Fruit fly (Drosophila melanogaster) whole organism, embryonic: Measurements from ENCODE around the gene CG8516.

Experiments used
- Abd-B ChIP-seq: fragments of 200-800 bp; sonication (Bioruptor generic); optimal IDR thresholded peaks from 2 replicates; lab custom pipeline; 2018; ENCODE audit warnings: missing biosample characterization, mild to moderate bottlenecking, missing genetic modification characterization, moderate library complexity
- Ada2b ChIP-seq: fragments of 200-800 bp; sonication (Bioruptor generic); IDR thresholded peaks from 2 replicates; pipeline ENCODE4 v1.3.6; 2022; ENCODE audit warnings: missing biosample characterization, missing genetic modification characterization
- Atf6 ChIP-seq: fragments of 200-800 bp; sonication (Bioruptor generic); IDR thresholded peaks from 2 replicates; pipeline ENCODE4 v1.3.6; 2022; ENCODE audit warnings: missing biosample characterization, missing genetic modification characterization
- B-H2 ChIP-seq: fragments of 200-800 bp; sonication (Bioruptor generic); optimal IDR thresholded peaks from 2 replicates; lab custom pipeline; 2018; ENCODE audit warnings: missing biosample characterization, mild to moderate bottlenecking, missing genetic modification characterization
- CG10147 ChIP-seq: fragments of 200-800 bp; sonication (Bioruptor generic); optimal IDR thresholded peaks from 2 replicates; lab custom pipeline; 2019; ENCODE audit warnings: missing biosample characterization, mild to moderate bottlenecking, missing genetic modification characterization, moderate library complexity
- CG10321 ChIP-seq: fragments of 200-800 bp; sonication (Bioruptor generic); IDR thresholded peaks from 2 replicates; pipeline ENCODE4 v1.3.6; 2022; ENCODE audit warnings: missing biosample characterization, missing genetic modification characterization
- CG14965 ChIP-seq: fragments of 200-800 bp; sonication (Bioruptor generic); optimal IDR thresholded peaks from 2 replicates; lab custom pipeline; 2016; ENCODE audit warnings: missing biosample characterization, missing genetic modification characterization, borderline replicate concordance
- CG16863 ChIP-seq: fragments of 200-800 bp; sonication (Bioruptor generic); optimal IDR thresholded peaks from 3 replicates; lab custom pipeline; 2016; ENCODE audit warnings: missing biosample characterization, missing genetic modification characterization
- CG17385 ChIP-seq: fragments of 200-800 bp; sonication (Bioruptor generic); optimal IDR thresholded peaks from 3 replicates; lab custom pipeline; 2018; ENCODE audit warnings: missing biosample characterization, mild to moderate bottlenecking, missing genetic modification characterization
- CG18764 ChIP-seq: fragments of 200-800 bp; sonication (Bioruptor generic); optimal IDR thresholded peaks from 3 replicates; lab custom pipeline; 2016; ENCODE audit warnings: missing biosample characterization, missing genetic modification characterization
- CG2120 ChIP-seq: fragments of 200-800 bp; sonication (Bioruptor generic); optimal IDR thresholded peaks from 3 replicates; lab custom pipeline; 2016; ENCODE audit warnings: missing biosample characterization, missing genetic modification characterization
- CG2202 ChIP-seq: fragments of 200-800 bp; sonication (Bioruptor generic); optimal IDR thresholded peaks from 2 replicates; lab custom pipeline; 2018; ENCODE audit warnings: missing biosample characterization, mild to moderate bottlenecking, missing genetic modification characterization
- CG4617 ChIP-seq: fragments of 200-800 bp; sonication (Bioruptor generic); optimal IDR thresholded peaks from 3 replicates; lab custom pipeline; 2016; ENCODE audit warnings: missing biosample characterization, missing genetic modification characterization, borderline replicate concordance
- CG4820 ChIP-seq: fragments of 200-800 bp; sonication (Bioruptor generic); optimal IDR thresholded peaks from 3 replicates; lab custom pipeline; 2016; ENCODE audit warnings: missing biosample characterization, missing genetic modification characterization
- CG4854 ChIP-seq: fragments of 200-800 bp; sonication (Bioruptor generic); optimal IDR thresholded peaks from 2 replicates; lab custom pipeline; 2016; ENCODE audit warnings: missing biosample characterization, missing genetic modification characterization, inconsistent platforms
- CG6813 ChIP-seq: fragments of 200-800 bp; sonication (Bioruptor generic); optimal IDR thresholded peaks from 2 replicates; lab custom pipeline; 2017; ENCODE audit warnings: missing biosample characterization, missing genetic modification characterization, mild to moderate bottlenecking, moderate library complexity, missing genetic modification reagents
- CG9437 ChIP-seq: fragments of 200-800 bp; sonication (Bioruptor generic); optimal IDR thresholded peaks from 2 replicates; lab custom pipeline; 2018; ENCODE audit warnings: missing biosample characterization, mild to moderate bottlenecking, missing genetic modification characterization
- CG9609 ChIP-seq: fragments of 200-800 bp; sonication (Bioruptor generic); optimal IDR thresholded peaks from 3 replicates; lab custom pipeline; 2016; ENCODE audit warnings: missing biosample characterization, missing genetic modification characterization
- CG9817 ChIP-seq: fragments of 200-800 bp; sonication (Bioruptor generic); optimal IDR thresholded peaks from 2 replicates; lab custom pipeline; 2018; ENCODE audit warnings: missing biosample characterization, mild to moderate bottlenecking, missing genetic modification characterization, moderate library complexity
- Dref ChIP-seq: fragments of 200-800 bp; sonication (Bioruptor generic); IDR thresholded peaks from 2 replicates; pipeline ENCODE4 v1.3.6; 2022; ENCODE audit warnings: missing biosample characterization, missing genetic modification characterization
- Ets97D ChIP-seq: fragments of 200-800 bp; sonication (Bioruptor generic); optimal IDR thresholded peaks from 3 replicates; lab custom pipeline; 2016; ENCODE audit warnings: missing biosample characterization, missing genetic modification characterization
- GATAe ChIP-seq: fragments of 200-800 bp; sonication (Bioruptor generic); conservative IDR thresholded peaks from 2 replicates; pipeline ENCODE4 v1.3.6; 2022; ENCODE audit warnings: missing biosample characterization, missing genetic modification characterization
- Gsc ChIP-seq: fragments of 200-800 bp; sonication (Bioruptor generic); IDR thresholded peaks from 2 replicates; pipeline ENCODE4 v1.3.6; 2022; ENCODE audit warnings: missing biosample characterization, missing genetic modification characterization
- Hand ChIP-seq: fragments of 200-800 bp; sonication (Bioruptor generic); optimal IDR thresholded peaks from 2 replicates; lab custom pipeline; 2017; ENCODE audit warnings: mild to moderate bottlenecking, missing biosample characterization, missing genetic modification reagents, missing genetic modification characterization
- Hey ChIP-seq: fragments of 200-800 bp; sonication (Bioruptor generic); optimal IDR thresholded peaks from 3 replicates; lab custom pipeline; 2018; ENCODE audit warnings: missing biosample characterization, mild to moderate bottlenecking, missing genetic modification characterization
- HmgZ ChIP-seq: fragments of 200-800 bp; sonication (Bioruptor generic); optimal IDR thresholded peaks from 2 replicates; lab custom pipeline; 2018; ENCODE audit warnings: missing biosample characterization, mild to moderate bottlenecking, missing genetic modification characterization
- Hr51 ChIP-seq, 2 experiments: fragments of 200-800 bp; sonication (Bioruptor generic); optimal IDR thresholded peaks; 2 replicates in 1 of 2; 3 replicates in 1 of 2; lab custom pipeline; 2016 to 2018; ENCODE audit warnings: missing biosample characterization in 2 of 2, missing genetic modification characterization in 2 of 2, mild to moderate bottlenecking in 1 of 2, moderate library complexity in 1 of 2
- Hsf ChIP-seq: fragments of 200-800 bp; sonication (Bioruptor generic); optimal IDR thresholded peaks from 3 replicates; lab custom pipeline; 2016; ENCODE audit warnings: missing biosample characterization, missing genetic modification characterization
- Lpt ChIP-seq: fragments of >200 bp; optimal IDR thresholded peaks from 2 replicates; lab custom pipeline; 2018; ENCODE audit warnings: missing biosample characterization, missing genetic modification characterization
- Oaz ChIP-seq: fragments of 200-800 bp; sonication (Bioruptor generic); IDR thresholded peaks from 2 replicates; pipeline ENCODE4 v1.3.6; 2022; ENCODE audit warnings: missing biosample characterization, missing genetic modification characterization
- Side ChIP-seq: fragments of 200-800 bp; sonication (Bioruptor generic); optimal IDR thresholded peaks from 2 replicates; lab custom pipeline; 2016; ENCODE audit warnings: missing biosample characterization, missing genetic modification characterization
- Usf ChIP-seq: fragments of 200-800 bp; sonication (Bioruptor generic); optimal IDR thresholded peaks from 2 replicates; lab custom pipeline; 2017; ENCODE audit warnings: missing genotype, missing biosample characterization, missing genetic modification characterization
- Xbp1 ChIP-seq: fragments of 200-800 bp; sonication (Bioruptor generic); optimal IDR thresholded peaks from 3 replicates; lab custom pipeline; 2016; ENCODE audit warnings: missing biosample characterization, mild to moderate bottlenecking, missing genetic modification characterization
- aop ChIP-seq: fragments of 200-800 bp; sonication (Bioruptor generic); IDR thresholded peaks from 2 replicates; pipeline ENCODE4 v1.3.6; 2022; ENCODE audit warnings: missing biosample characterization, missing genetic modification characterization
- ash1 ChIP-seq: fragments of 200-800 bp; sonication (Bioruptor generic); optimal IDR thresholded peaks from 2 replicates; lab custom pipeline; 2018; ENCODE audit warnings: missing biosample characterization, mild to moderate bottlenecking, missing genetic modification characterization
- ato ChIP-seq: fragments of 200-800 bp; sonication (Bioruptor generic); IDR thresholded peaks from 2 replicates; pipeline ENCODE4 v1.3.6; 2022; ENCODE audit warnings: missing biosample characterization, missing genetic modification characterization; ENCODE audit not compliant: partially characterized antibody
- da ChIP-seq: fragments of 200-800 bp; sonication (Bioruptor generic); optimal IDR thresholded peaks from 2 replicates; lab custom pipeline; 2016; ENCODE audit warnings: missing biosample characterization, missing genetic modification characterization
- dan ChIP-seq: fragments of 200-800 bp; sonication (Bioruptor generic); IDR thresholded peaks from 2 replicates; pipeline ENCODE4 v1.3.6; 2022; ENCODE audit warnings: missing biosample characterization, missing genetic modification characterization
- dati ChIP-seq: fragments of 200-800 bp; sonication (Bioruptor generic); IDR thresholded peaks from 2 replicates; pipeline ENCODE4 v1.3.6; 2022; ENCODE audit warnings: missing biosample characterization, missing genetic modification characterization
- fd102C ChIP-seq: fragments of 200-800 bp; sonication (Bioruptor generic); optimal IDR thresholded peaks from 2 replicates; lab custom pipeline; 2018; ENCODE audit warnings: missing biosample characterization, mild to moderate bottlenecking, missing genetic modification characterization, moderate library complexity
- gfzf ChIP-seq: fragments of 200-800 bp; sonication (Bioruptor generic); optimal IDR thresholded peaks from 2 replicates; lab custom pipeline; 2016; ENCODE audit warnings: missing biosample characterization, mild to moderate bottlenecking, missing genetic modification characterization, moderate library complexity
- jigr1 ChIP-seq: fragments of 200-800 bp; sonication (Bioruptor generic); IDR thresholded peaks from 3 replicates; pipeline ENCODE4 v1.3.6; 2022; ENCODE audit warnings: missing biosample characterization, missing genetic modification characterization
- klu ChIP-seq: fragments of 200-800 bp; sonication (Bioruptor generic); IDR thresholded peaks from 2 replicates; pipeline ENCODE4 v1.3.6; 2022; ENCODE audit warnings: missing biosample characterization, missing genetic modification characterization
- kni ChIP-seq: fragments of 200-800 bp; sonication (Bioruptor generic); optimal IDR thresholded peaks from 3 replicates; lab custom pipeline; 2017; ENCODE audit warnings: mild to moderate bottlenecking, missing biosample characterization, missing genetic modification reagents, missing genetic modification characterization
- lbe ChIP-seq: fragments of 200-800 bp; sonication (Bioruptor generic); optimal IDR thresholded peaks from 2 replicates; lab custom pipeline; 2016; ENCODE audit warnings: missing biosample characterization, mild to moderate bottlenecking, missing genetic modification characterization
- mirr ChIP-seq: fragments of 200-800 bp; sonication (Bioruptor generic); optimal IDR thresholded peaks from 3 replicates; lab custom pipeline; 2018; ENCODE audit warnings: missing biosample characterization, mild to moderate bottlenecking, missing genetic modification characterization
- nerfin-2 ChIP-seq: fragments of 200-800 bp; sonication (Bioruptor generic); IDR thresholded peaks from 2 replicates; pipeline ENCODE4 v1.3.6; 2022; ENCODE audit warnings: missing biosample characterization, missing genetic modification characterization; ENCODE audit not compliant: partially characterized antibody
- psq ChIP-seq: fragments of 200-800 bp; sonication (Bioruptor generic); optimal IDR thresholded peaks from 2 replicates; lab custom pipeline; 2017; ENCODE audit warnings: missing biosample characterization, missing genetic modification characterization
- sim ChIP-seq: fragments of 200-800 bp; sonication (Bioruptor generic); IDR thresholded peaks from 2 replicates; pipeline ENCODE4 v1.3.6; 2022; ENCODE audit warnings: missing biosample characterization, missing genetic modification characterization
- slou ChIP-seq: fragments of 200-800 bp; sonication (Bioruptor generic); optimal IDR thresholded peaks from 3 replicates; lab custom pipeline; 2016; ENCODE audit warnings: missing biosample characterization, missing genetic modification characterization
- tll ChIP-seq, 2 experiments: fragments of 200-800 bp in 1 of 2; fragments of >200 bp in 1 of 2; sonication (Bioruptor generic) in 1 of 2; optimal IDR thresholded peaks; 2 replicates each; lab custom pipeline; 2017 to 2019; ENCODE audit warnings: missing biosample characterization in 2 of 2, missing genetic modification characterization in 2 of 2, mild to moderate bottlenecking in 1 of 2, moderate library complexity in 1 of 2
- ttk ChIP-seq: fragments of 200-800 bp; sonication (Bioruptor generic); IDR thresholded peaks from 2 replicates; pipeline ENCODE4 v2.1.2; 2022; ENCODE audit warnings: missing biosample characterization, missing genetic modification characterization

Gene CG8516

DNA sequence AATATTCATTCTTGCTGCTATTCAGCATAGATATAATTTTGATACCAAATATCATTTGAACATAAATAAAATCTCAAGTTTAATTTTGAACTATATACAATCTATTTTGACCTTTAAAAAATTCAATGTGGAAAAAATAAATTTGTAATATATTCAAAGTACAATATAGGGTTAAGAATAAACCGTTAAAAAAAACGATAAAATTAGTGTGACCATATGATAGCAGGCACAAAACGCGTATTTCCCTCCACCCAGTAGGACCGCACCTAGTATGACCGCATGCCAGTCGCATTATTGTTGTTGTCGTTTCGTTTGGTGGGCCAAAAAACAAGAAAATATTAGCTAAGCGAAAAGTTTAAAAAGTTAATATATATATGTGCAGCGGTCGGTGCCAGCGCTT is at the start of gene CG8516 (continued):
- TF ChIP-seq CG10321 (no peak), CG18764 (GFP tag; lab: Kevin White, UChicago) (no peak), CG6813 (GFP tag; lab: Kevin White, UChicago) (no peak), CG9817 (tag; lab: Kevin White, UChicago) (no peak), CG4617 (GFP tag; lab: Kevin White, UChicago) (peak; percentile 91), CG10147 (GFP tag; lab: Kevin White, UChicago) (peak; percentile 20), ato (no peak), Oaz (GFP tag; lab: Robert Waterston, UW) (no peak), HmgZ (peak; percentile 67), Hey (tag; lab: Kevin White, UChicago) (no peak), Dref (no peak), CG2202 (tag; lab: Kevin White, UChicago) (no peak), Xbp1 (GFP tag; lab: Kevin White, UChicago) (no peak), da (GFP tag; lab: Kevin White, UChicago) (no peak), nerfin-2 (GFP tag; lab: Robert Waterston, UW) (no peak), Lpt (GFP tag; lab: Kevin White, UChicago) (no peak), CG4854 (GFP tag; lab: Kevin White, UChicago) (no peak), kni (no peak), dati (no peak), CG17385 (GFP tag; lab: Kevin White, UChicago) (no peak), gfzf (GFP tag; lab: Kevin White, UChicago) (peak; percentile 93), klu (GFP tag; lab: Robert Waterston, UW) (no peak), Atf6 (GFP tag; lab: Robert Waterston, UW) (no peak), ash1 (GFP tag; lab: Kevin White, UChicago) (no peak), slou (GFP tag; lab: Kevin White, UChicago) (no peak), Hand (no peak), Hr51 (GFP tag; optimal IDR thresholded peaks at IDR 0.05; lab: Kevin White, UChicago) (no peak), psq (GFP tag; lab: Kevin White, UChicago) (no peak), dan (no peak), fd102C (GFP tag; lab: Kevin White, UChicago) (no peak), CG4820 (GFP tag; lab: Kevin White, UChicago) (no peak), Side (no peak), B-H2 (GFP tag; lab: Kevin White, UChicago) (no peak), CG16863 (GFP tag; lab: Kevin White, UChicago) (no peak), Ets97D (GFP tag; lab: Kevin White, UChicago) (peak; percentile 43), jigr1 (GFP tag; lab: Robert Waterston, UW) (no peak), GATAe (no peak), ttk (GFP tag; lab: Robert Waterston, UW) (no peak), mirr (GFP tag; lab: Kevin White, UChicago) (no peak), sim (GFP tag; lab: Robert Waterston, UW) (no peak), CG9437 (no peak), CG2120 (GFP tag; lab: Kevin White, UChicago) (peak; percentile 41), Hsf (GFP tag; lab: Kevin White, UChicago) (no peak), tll (GFP tag; optimal IDR thresholded peaks at IDR 0.05; lab: Kevin White, UChicago) (no peak), Ada2b (GFP tag; lab: Robert Waterston, UW) (0 out of 2 replicates have a peak, but pooled peaks have one; percentile 7), Abd-B (GFP tag; lab: Kevin White, UChicago) (no peak), Gsc (GFP tag; lab: Robert Waterston, UW) (no peak), aop (no peak), lbe (GFP tag; lab: Kevin White, UChicago) (no peak), CG14965 (GFP tag; lab: Kevin White, UChicago) (no peak), Usf (GFP tag; lab: Kevin White, UChicago) (no peak), CG9609 (GFP tag; lab: Kevin White, UChicago) (no peak)
